Worm (Caenorhabditis elegans) whole organism, young adult: Measurements from ENCODE around the gene iffb-1.

Experiments used
- B0019.2 ChIP-seq: fragments of 200-800 bp; sonication (Bioruptor generic); conservative IDR thresholded peaks from 2 replicates; pipeline ENCODE4 v1.3.6; 2022; ENCODE audit warnings: missing genetic modification reagents, missing genetic modification characterization, missing compliant biosample characterization
- B0261.1 ChIP-seq: sonication (generic microtip); optimal IDR thresholded peaks from 2 replicates; lab custom pipeline; 2016; ENCODE audit warnings: mild to moderate bottlenecking, missing genetic modification characterization, moderate library complexity, missing compliant biosample characterization
- C06A6.2 ChIP-seq: fragments of 200-800 bp; sonication (Bioruptor generic); conservative IDR thresholded peaks from 2 replicates; pipeline ENCODE4 v1.3.6; 2022; ENCODE audit warnings: missing genetic modification characterization, missing compliant biosample characterization
- F55B11.4 ChIP-seq: sonication (generic microtip); optimal IDR thresholded peaks from 2 replicates; lab custom pipeline; 2016; ENCODE audit warnings: missing compliant biosample characterization, missing genetic modification characterization, borderline replicate concordance; ENCODE audit not compliant: insufficient read depth
- K12H6.12 ChIP-seq: fragments of 200-800 bp; sonication (Bioruptor generic); optimal IDR thresholded peaks from 2 replicates; lab custom pipeline; 2018; ENCODE audit warnings: mild to moderate bottlenecking, missing genetic modification characterization, missing compliant biosample characterization
- T07F8.4 ChIP-seq: sonication (generic microtip); optimal IDR thresholded peaks from 2 replicates; lab custom pipeline; 2016; ENCODE audit warnings: mild to moderate bottlenecking, missing genetic modification characterization, moderate library complexity, missing compliant biosample characterization
- T26A5.8 ChIP-seq: sonication (generic microtip); optimal IDR thresholded peaks from 2 replicates; lab custom pipeline; 2016; ENCODE audit warnings: missing genetic modification characterization, missing compliant biosample characterization
- Y67H2A.10 ChIP-seq: fragments of 200-800 bp; sonication (Bioruptor generic); conservative IDR thresholded peaks from 2 replicates; pipeline ENCODE4 v1.3.6; 2022; ENCODE audit warnings: missing genetic modification reagents, missing genetic modification characterization, missing compliant biosample characterization
- Y95B8A.8 ChIP-seq: fragments of 200-800 bp; sonication (Bioruptor generic); IDR thresholded peaks from 2 replicates; pipeline ENCODE4 v1.3.6; 2022; ENCODE audit warnings: missing genetic modification reagents, missing genetic modification characterization, missing compliant biosample characterization
- attf-6 ChIP-seq: fragments of 200-800 bp; sonication (Bioruptor generic); IDR thresholded peaks from 2 replicates; pipeline ENCODE4 v1.3.6; 2022; ENCODE audit warnings: missing genetic modification reagents, missing genetic modification characterization, missing compliant biosample characterization
- bed-1 ChIP-seq: fragments of 200-800 bp; sonication (Bioruptor generic); IDR thresholded peaks from 2 replicates; pipeline ENCODE4 v1.3.6; 2022; ENCODE audit warnings: missing genetic modification reagents, missing genetic modification characterization, missing compliant biosample characterization
- ceh-100 ChIP-seq: fragments of 200-800 bp; sonication (Bioruptor generic); IDR thresholded peaks from 2 replicates; pipeline ENCODE4 v1.3.6; 2022; ENCODE audit warnings: missing genetic modification reagents, missing genetic modification characterization, missing compliant biosample characterization
- ceh-58 ChIP-seq: fragments of 200-800 bp; sonication (Bioruptor generic); IDR thresholded peaks from 2 replicates; pipeline ENCODE4 v1.3.6; 2022; ENCODE audit warnings: missing genetic modification characterization, missing compliant biosample characterization
- ceh-79 ChIP-seq: sonication (generic microtip); optimal IDR thresholded peaks from 2 replicates; lab custom pipeline; 2017; ENCODE audit warnings: mild to moderate bottlenecking, missing genetic modification characterization, missing compliant biosample characterization
- dpff-1 ChIP-seq: sonication (generic microtip); optimal IDR thresholded peaks from 2 replicates; lab custom pipeline; 2017; ENCODE audit warnings: mild to moderate bottlenecking, missing genetic modification characterization, missing compliant biosample characterization
- dpl-1 ChIP-seq: fragments of 150-350 bp; optimal IDR thresholded peaks from 2 replicates; lab custom pipeline; 2014; ENCODE audit warnings: missing biosample characterization, missing genetic modification reagents, missing genetic modification characterization
- egl-44 ChIP-seq: fragments of 200-800 bp; sonication (Bioruptor generic); IDR thresholded peaks from 2 replicates; pipeline ENCODE4 v1.3.6; 2022; ENCODE audit warnings: missing genetic modification reagents, missing genetic modification characterization, missing compliant biosample characterization
- ekl-4 ChIP-seq: fragments of 200-800 bp; sonication (Bioruptor generic); IDR thresholded peaks from 2 replicates; pipeline ENCODE4 v1.3.6; 2022; ENCODE audit warnings: missing genetic modification reagents, missing genetic modification characterization, missing compliant biosample characterization
- hlh-12 ChIP-seq: sonication (generic microtip); optimal IDR thresholded peaks from 2 replicates; lab custom pipeline; 2016; ENCODE audit warnings: missing genetic modification characterization, missing compliant biosample characterization
- hlh-26 ChIP-seq: fragments of 200-800 bp; sonication (Bioruptor generic); conservative IDR thresholded peaks from 2 replicates; pipeline ENCODE4 v1.3.6; 2022; ENCODE audit warnings: missing genetic modification reagents, missing genetic modification characterization, missing compliant biosample characterization
- hsf-1 ChIP-seq: fragments of 200-800 bp; sonication (Bioruptor generic); IDR thresholded peaks from 2 replicates; pipeline ENCODE4 v1.3.6; 2022; ENCODE audit warnings: missing genetic modification reagents, missing genetic modification characterization, missing compliant biosample characterization
- let-607 ChIP-seq, 2 experiments: fragments of 200-800 bp in 1 of 2; sonication (Bioruptor generic) in 1 of 2; sonication (generic microtip) in 1 of 2; optimal IDR thresholded peaks; 2 replicates each; lab custom pipeline; 2016 to 2018; ENCODE audit warnings: mild to moderate bottlenecking in 2 of 2, missing compliant biosample characterization in 2 of 2, missing genetic modification characterization in 2 of 2, moderate library complexity in 2 of 2, missing genotype in 1 of 2
- lin-35 ChIP-seq, 3 experiments: fragments of 150-350 bp in 2 of 3; sonication (generic microtip) in 1 of 3; optimal IDR thresholded peaks; 2 replicates each; lab custom pipeline; 2014 to 2018; ENCODE audit warnings: missing biosample characterization in 3 of 3, missing genetic modification characterization in 3 of 3, missing genetic modification reagents in 3 of 3
- mcd-1 ChIP-seq: fragments of 200-800 bp; sonication (Bioruptor generic); IDR thresholded peaks from 2 replicates; pipeline ENCODE4 v1.3.6; 2022; ENCODE audit warnings: missing genetic modification reagents, missing genetic modification characterization, missing compliant biosample characterization
- nfya-2 ChIP-seq: fragments of 200-800 bp; sonication (Bioruptor generic); IDR thresholded peaks from 2 replicates; pipeline ENCODE4 v1.3.6; 2022; ENCODE audit warnings: missing genetic modification reagents, missing genetic modification characterization, missing compliant biosample characterization
- nfyb-1 ChIP-seq: fragments of 200-800 bp; sonication (Bioruptor generic); IDR thresholded peaks from 2 replicates; pipeline ENCODE4 v1.3.6; 2022; ENCODE audit warnings: missing genetic modification reagents, missing genetic modification characterization, missing compliant biosample characterization
- nhr-80 ChIP-seq: sonication (generic microtip); optimal IDR thresholded peaks from 2 replicates; lab custom pipeline; 2016; ENCODE audit warnings: missing genetic modification characterization, missing compliant biosample characterization
- nhr-90 ChIP-seq: sonication (generic microtip); optimal IDR thresholded peaks from 2 replicates; lab custom pipeline; 2016; ENCODE audit warnings: missing genotype, mild to moderate bottlenecking, missing genetic modification characterization, missing compliant biosample characterization
- pha-4 ChIP-seq: fragments of 150-350 bp; sonication (generic microtip); optimal IDR thresholded peaks from 2 replicates; lab custom pipeline; 2014; ENCODE audit warnings: missing biosample characterization, missing genetic modification reagents, missing genetic modification characterization
- rcor-1 ChIP-seq: fragments of 200-800 bp; sonication (Bioruptor generic); IDR thresholded peaks from 2 replicates; pipeline ENCODE4 v1.3.6; 2022; ENCODE audit warnings: missing genetic modification reagents, missing genetic modification characterization, missing compliant biosample characterization
- rpc-1 ChIP-seq, 2 experiments: fragments of 150-350 bp in 1 of 2; sonication (generic microtip) in 1 of 2; optimal IDR thresholded peaks; 2 replicates each; lab custom pipeline; 2014 to 2018; ENCODE audit warnings: missing biosample characterization in 1 of 2, missing genetic modification characterization in 1 of 2, missing genetic modification reagents in 1 of 2, missing genotype in 1 of 2
- ztf-25 ChIP-seq: fragments of 200-800 bp; sonication (Bioruptor generic); IDR thresholded peaks from 2 replicates; pipeline ENCODE4 v1.3.6; 2022; ENCODE audit warnings: missing genetic modification reagents, missing genetic modification characterization, missing compliant biosample characterization
- ztf-6 ChIP-seq: fragments of 200-800 bp; sonication (Bioruptor generic); IDR thresholded peaks from 2 replicates; pipeline ENCODE4 v1.3.6; 2022; ENCODE audit warnings: missing genetic modification reagents, missing genetic modification characterization, missing compliant biosample characterization

Gene iffb-1

DNA sequence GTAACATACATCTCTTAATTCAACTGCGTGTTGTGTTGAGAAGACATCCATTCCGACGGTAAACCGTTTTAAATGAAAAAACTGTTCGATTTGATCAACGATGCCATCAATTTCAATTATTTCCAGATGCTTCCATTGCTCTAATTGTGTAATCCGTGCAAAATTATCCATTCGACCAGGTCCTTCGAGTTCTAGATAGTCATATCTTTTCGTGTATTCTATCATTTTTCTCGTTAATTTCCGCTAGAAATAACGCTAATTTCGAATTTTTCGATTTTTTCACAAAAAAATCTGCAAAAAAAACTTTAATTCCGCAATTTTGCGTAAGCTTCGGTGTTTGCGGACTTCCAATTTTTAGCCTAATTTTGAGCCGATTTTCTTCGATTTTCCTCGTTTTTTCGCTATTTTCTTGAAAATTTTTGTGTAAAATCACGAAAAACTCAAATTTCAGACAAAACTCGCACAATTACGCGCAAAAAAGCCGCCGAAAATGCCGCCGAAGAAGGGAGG lies at the start of gene iffb-1, which contains the start of gene fbxa-66:
Gene iffb-1, plus strand, starts transcription at position 452 of the 510 bp plus-strand sequence.
Gene fbxa-66, minus strand, starts transcription at position 51 of the 510 bp plus-strand sequence.
- TF ChIP-seq ztf-25 (no peak), B0019.2 (GFP tag; lab: Robert Waterston, UW) (no peak), bed-1 (GFP tag; lab: Robert Waterston, UW) (no peak), ceh-100 (GFP tag; lab: Robert Waterston, UW) (no peak), T07F8.4 (tag; lab: Kevin White, UChicago) (no peak), rcor-1 (GFP tag; lab: Robert Waterston, UW) (no peak), pha-4 (no peak), T26A5.8 (tag; lab: Kevin White, UChicago) (no peak), attf-6 (GFP tag; lab: Robert Waterston, UW) (no peak), B0261.1 (tag; lab: Kevin White, UChicago) (no peak), let-607 (tag; optimal IDR thresholded peaks at IDR 0.05; lab: Kevin White, UChicago) (no peak), Y95B8A.8 (GFP tag; lab: Robert Waterston, UW) (no peak), C06A6.2 (GFP tag; lab: Robert Waterston, UW) (no peak), nfya-2 (no peak), Y67H2A.10 (GFP tag; lab: Robert Waterston, UW) (no peak), ceh-79 (tag; lab: Kevin White, UChicago) (no peak), ekl-4 (GFP tag; lab: Robert Waterston, UW) (no peak), nfyb-1 (no peak), hsf-1 (GFP tag; lab: Robert Waterston, UW) (no peak)

DNA sequence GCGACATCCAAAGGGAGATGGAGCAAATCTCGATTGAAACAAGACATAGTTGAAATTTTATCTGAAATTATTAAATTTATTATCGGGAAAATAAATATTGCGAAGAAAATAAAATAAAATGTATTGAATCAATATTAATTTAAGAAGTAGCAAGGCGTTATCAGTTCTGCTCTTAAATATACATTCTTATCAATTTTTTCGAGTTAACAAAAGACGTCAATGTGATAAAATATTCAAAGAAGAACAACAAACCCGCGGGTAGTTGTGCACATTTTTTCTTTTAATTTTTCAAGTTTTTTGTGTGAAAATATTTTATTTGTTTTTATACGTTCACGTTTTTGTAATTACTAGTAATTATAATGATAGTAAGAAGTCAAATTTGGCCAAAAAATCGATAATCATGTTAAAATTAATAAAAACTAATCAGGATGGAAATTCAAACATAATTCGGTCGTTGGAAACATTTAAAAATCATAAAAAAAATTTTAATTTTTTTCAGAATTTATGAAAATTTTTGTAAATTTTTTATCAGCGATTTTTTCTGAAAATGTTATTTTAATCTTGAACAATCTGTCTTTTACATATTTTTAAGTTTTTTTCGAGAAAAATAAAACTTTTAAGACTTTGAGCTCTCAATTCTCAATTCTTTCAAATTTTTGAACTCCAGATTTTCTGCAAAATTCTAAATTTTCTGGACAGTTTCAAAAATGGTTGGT lies 48.1 kb upstream of the iffb-1 start, which contains the start of gene fbxa-9:
Gene fbxa-9, plus strand, starts transcription at position 666 of the 716 bp plus-strand sequence.
- TF ChIP-seq hlh-26 (GFP tag; lab: Robert Waterston, UW) = no peak
- TF ChIP-seq rpc-1 (optimal IDR thresholded peaks at IDR 0.05; lab: Kevin White, UChicago) = no peak
- TF ChIP-seq rpc-1 (tag; optimal IDR thresholded peaks at IDR 0.05; lab: Kevin White, UChicago) = no peak
- TF ChIP-seq ztf-6 (GFP tag; lab: Robert Waterston, UW) = no peak
- no peak for TF ChIP-seq nfyb-1
- TF ChIP-seq F55B11.4 (tag; lab: Kevin White, UChicago) = no peak
- no peak for TF ChIP-seq K12H6.12 (tag; lab: Kevin White, UChicago)
- TF ChIP-seq egl-44 (GFP tag; lab: Robert Waterston, UW) = no peak
- no peak for TF ChIP-seq ceh-58
- no peak for TF ChIP-seq dpl-1 (GFP tag; lab: Kevin White, UChicago)
- TF ChIP-seq nfya-2 = no peak
- TF ChIP-seq nhr-90 (tag; lab: Kevin White, UChicago) = no peak
- no peak for TF ChIP-seq lin-35 (GFP tag; optimal IDR thresholded peaks at IDR 0.05; lab: Kevin White, UChicago)
- no peak for TF ChIP-seq dpff-1
- TF ChIP-seq hlh-12 (tag; lab: Kevin White, UChicago) = no peak
- TF ChIP-seq nhr-80 = no peak

DNA sequence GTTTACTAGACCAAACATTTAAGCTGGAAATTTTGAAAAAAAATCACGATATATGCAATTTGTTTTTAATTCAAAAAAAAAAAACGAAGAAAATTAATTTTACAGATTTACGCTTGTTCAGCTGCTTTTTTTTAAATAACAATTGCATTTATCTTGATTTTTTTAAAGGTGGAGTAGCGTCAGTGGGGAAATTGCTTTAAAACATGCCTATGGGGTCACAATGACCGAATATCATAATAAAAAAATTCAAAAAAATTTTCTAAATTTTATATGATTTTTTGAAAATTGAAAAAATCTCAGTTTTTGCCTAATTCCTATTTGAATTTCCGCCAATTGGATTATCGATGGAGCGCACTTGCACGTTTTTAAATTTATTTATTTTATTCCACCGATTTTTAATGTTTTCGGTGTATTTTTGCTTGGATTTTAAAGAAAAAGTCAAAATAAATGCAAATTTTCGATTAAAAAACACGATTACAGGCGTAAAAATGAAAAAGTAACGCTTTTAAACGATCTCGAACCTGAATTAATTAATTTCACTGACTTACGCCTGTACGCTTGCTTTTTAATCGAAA lies 43.1 kb upstream of the iffb-1 start:
- peak; percentile 71; the same call in 1 of the 2 replicates for TF ChIP-seq mcd-1 (GFP tag; lab: Robert Waterston, UW)
